Fruit fly (Drosophila melanogaster) whole organism, prepupa: ENCODE results near the gene CG33107.

Source experiments
- CG10631 ChIP-seq: fragments of 200-800 bp; sonication (Bioruptor generic); optimal IDR thresholded peaks from 2 replicates; lab custom pipeline; 2016; ENCODE audit warnings: missing biosample characterization, missing genetic modification characterization
- CG11294 ChIP-seq: fragments of 200-800 bp; sonication (Bioruptor generic); IDR thresholded peaks from 2 replicates; pipeline ENCODE4 v1.3.6; 2022; ENCODE audit warnings: missing biosample characterization, missing genetic modification characterization
- CG11762 ChIP-seq: fragments of 200-800 bp; sonication (Bioruptor generic); optimal IDR thresholded peaks from 3 replicates; lab custom pipeline; 2016; ENCODE audit warnings: missing biosample characterization, missing genetic modification characterization; ENCODE audit not compliant: insufficient read depth
- CG16779 ChIP-seq: fragments of 200-800 bp; sonication (Bioruptor generic); optimal IDR thresholded peaks from 3 replicates; lab custom pipeline; 2017; ENCODE audit warnings: missing biosample characterization, mild to moderate bottlenecking, missing genetic modification characterization
- CG32006 ChIP-seq: fragments of 200-800 bp; sonication (Bioruptor generic); optimal IDR thresholded peaks from 3 replicates; lab custom pipeline; 2017; ENCODE audit warnings: missing biosample characterization, mild to moderate bottlenecking, missing genetic modification characterization
- CG34406 ChIP-seq: fragments of 200-800 bp; sonication (Bioruptor generic); optimal IDR thresholded peaks from 3 replicates; lab custom pipeline; 2016; ENCODE audit warnings: missing biosample characterization, missing genetic modification characterization
- CG3919 ChIP-seq: fragments of 200-800 bp; sonication (Bioruptor generic); optimal IDR thresholded peaks from 3 replicates; lab custom pipeline; 2016; ENCODE audit warnings: missing biosample characterization, missing genetic modification characterization
- CG6854 ChIP-seq: fragments of 200-800 bp; sonication (Bioruptor generic); optimal IDR thresholded peaks from 2 replicates; lab custom pipeline; 2017; ENCODE audit warnings: missing biosample characterization, mild to moderate bottlenecking, missing genetic modification characterization
- CG8119 ChIP-seq: fragments of 200-800 bp; sonication (Bioruptor generic); IDR thresholded peaks from 3 replicates; pipeline ENCODE4 v1.3.6; 2022; ENCODE audit warnings: missing biosample characterization, missing genetic modification characterization
- Eip75B ChIP-seq: fragments of 200-800 bp; sonication (Bioruptor generic); optimal IDR thresholded peaks from 3 replicates; lab custom pipeline; 2016; ENCODE audit warnings: missing biosample characterization, missing genetic modification characterization
- Eip78C ChIP-seq: fragments of 200-800 bp; sonication (Bioruptor generic); peaks from one replicate; lab custom pipeline; 2016; ENCODE audit warnings: missing biosample characterization, missing genetic modification characterization
- Ets96B ChIP-seq: fragments of 200-800 bp; optimal IDR thresholded peaks from 2 replicates; lab custom pipeline; 2019; ENCODE audit warnings: missing biosample characterization, mild to moderate bottlenecking, missing genetic modification characterization, moderate library complexity
- Gug ChIP-seq: fragments of 200-800 bp; sonication (Bioruptor generic); IDR thresholded peaks from 2 replicates; pipeline ENCODE4 v1.3.6; 2022; ENCODE audit warnings: missing biosample characterization, missing genetic modification characterization
- Hr39 ChIP-seq: fragments of 200-800 bp; sonication (Bioruptor generic); optimal IDR thresholded peaks from 2 replicates; lab custom pipeline; 2016; ENCODE audit warnings: missing biosample characterization, missing genetic modification characterization
- Hr4 ChIP-seq: fragments of 200-800 bp; sonication (Bioruptor generic); optimal IDR thresholded peaks from 3 replicates; lab custom pipeline; 2016; ENCODE audit warnings: missing biosample characterization, missing genetic modification characterization
- Lpt ChIP-seq: fragments of 200-800 bp; sonication (Bioruptor generic); optimal IDR thresholded peaks from 3 replicates; lab custom pipeline; 2016; ENCODE audit warnings: missing biosample characterization, missing genetic modification characterization
- Met ChIP-seq: fragments of 200-800 bp; sonication (Bioruptor generic); optimal IDR thresholded peaks from 3 replicates; lab custom pipeline; 2016; ENCODE audit warnings: missing biosample characterization, missing genetic modification characterization
- OdsH ChIP-seq: fragments of 200-800 bp; sonication (Bioruptor generic); optimal IDR thresholded peaks from 3 replicates; lab custom pipeline; 2016; ENCODE audit warnings: missing biosample characterization, missing genetic modification characterization
- Smox ChIP-seq: fragments of 200-800 bp; sonication (Bioruptor generic); optimal IDR thresholded peaks from 3 replicates; lab custom pipeline; 2016; ENCODE audit warnings: missing biosample characterization, missing genetic modification characterization
- Sox102F ChIP-seq: fragments of 200-800 bp; sonication (Bioruptor generic); optimal IDR thresholded peaks from 2 replicates; lab custom pipeline; 2016; ENCODE audit warnings: missing biosample characterization, mild to moderate bottlenecking, missing genetic modification characterization
- Sox14 ChIP-seq: fragments of 200-800 bp; sonication (Bioruptor generic); optimal IDR thresholded peaks from 3 replicates; lab custom pipeline; 2016; ENCODE audit warnings: missing biosample characterization, missing genetic modification characterization
- Sox15 ChIP-seq: fragments of 200-800 bp; sonication (Bioruptor generic); optimal IDR thresholded peaks from 3 replicates; lab custom pipeline; 2016; ENCODE audit warnings: missing biosample characterization, missing genetic modification characterization
- achi ChIP-seq: fragments of 200-800 bp; sonication (Bioruptor generic); optimal IDR thresholded peaks from 3 replicates; lab custom pipeline; 2016; ENCODE audit warnings: missing biosample characterization, missing genetic modification characterization
- acj6 ChIP-seq: fragments of 200-800 bp; sonication (Bioruptor generic); optimal IDR thresholded peaks from 3 replicates; lab custom pipeline; 2016; ENCODE audit warnings: missing biosample characterization, missing genetic modification characterization
- dsx ChIP-seq: fragments of 200-800 bp; optimal IDR thresholded peaks from 3 replicates; lab custom pipeline; 2019; ENCODE audit warnings: missing biosample characterization, mild to moderate bottlenecking, missing genetic modification characterization, moderate library complexity; ENCODE audit not compliant: poor library complexity, severe bottlenecking
- eg ChIP-seq: fragments of 200-800 bp; sonication (Bioruptor generic); IDR thresholded peaks from 3 replicates; pipeline ENCODE4 v1.3.6; 2022; ENCODE audit warnings: missing biosample characterization, missing genetic modification characterization
- esn ChIP-seq: fragments of 200-800 bp; sonication (Bioruptor generic); optimal IDR thresholded peaks from 2 replicates; lab custom pipeline; 2016; ENCODE audit warnings: missing biosample characterization, mild to moderate bottlenecking, missing genetic modification characterization, moderate library complexity
- fd59A ChIP-seq: fragments of 200-800 bp; sonication (Bioruptor generic); optimal IDR thresholded peaks from 2 replicates; lab custom pipeline; 2017; ENCODE audit warnings: missing biosample characterization, mild to moderate bottlenecking, missing genetic modification characterization, missing genetic modification reagents
- fkh ChIP-seq: fragments of 200-800 bp; sonication (Bioruptor generic); optimal IDR thresholded peaks from 3 replicates; lab custom pipeline; 2017; ENCODE audit warnings: missing biosample characterization, mild to moderate bottlenecking, missing genetic modification characterization, moderate library complexity
- net ChIP-seq: fragments of 200-800 bp; sonication (Bioruptor generic); optimal IDR thresholded peaks from 3 replicates; lab custom pipeline; 2016; ENCODE audit warnings: missing biosample characterization, missing genetic modification characterization
- pdm3 ChIP-seq: fragments of 200-800 bp; sonication (Bioruptor generic); optimal IDR thresholded peaks from 3 replicates; lab custom pipeline; 2016; ENCODE audit warnings: missing biosample characterization, missing genetic modification characterization
- ss ChIP-seq, 2 experiments: fragments of 200-800 bp; sonication (Bioruptor generic); optimal IDR thresholded peaks; 2 replicates in 1 of 2; 3 replicates in 1 of 2; lab custom pipeline; 2017 to 2018; ENCODE audit warnings: mild to moderate bottlenecking in 2 of 2, missing biosample characterization in 2 of 2, missing genetic modification characterization in 2 of 2, moderate library complexity in 1 of 2
- svp ChIP-seq: fragments of 200-800 bp; sonication (Bioruptor generic); peaks from one replicate; lab custom pipeline; 2016; ENCODE audit warnings: missing biosample characterization, missing genetic modification characterization
- topi ChIP-seq: fragments of 200-800 bp; sonication (Bioruptor generic); optimal IDR thresholded peaks from 3 replicates; lab custom pipeline; 2016; ENCODE audit warnings: missing biosample characterization, missing genetic modification characterization

Gene CG33107

dm6 chr3R:22558398-22558797 lies 26.1 kb downstream of the CG33107 start:
- TF ChIP-seq fd59A (GFP tag; lab: Kevin White, UChicago) (no peak), CG10631 (GFP tag; lab: Kevin White, UChicago) (no peak), Sox102F (GFP tag; lab: Kevin White, UChicago) (no peak), Gug (GFP tag; lab: Robert Waterston, UW) (no peak), svp (no peak), fkh (GFP tag; lab: Kevin White, UChicago) (peak; percentile 32), dsx (no peak), Eip75B (GFP tag; lab: Kevin White, UChicago) (no peak)
- TF ChIP-seq, all 60 proteins: peak for 1

dm6 chr3R:22557100-22557741 lies 27.3 kb downstream of the CG33107 start:
- TF ChIP-seq svp: no peak

- TF ChIP-seq Eip75B (GFP tag; lab: Kevin White, UChicago) (no peak), CG16779 (tag; lab: Kevin White, UChicago) (no peak), Hr4 (GFP tag; lab: Kevin White, UChicago) (no peak), Eip78C (GFP tag; lab: Kevin White, UChicago) (no peak), svp (no peak), CG10631 (GFP tag; lab: Kevin White, UChicago) (no peak), CG8119 (GFP tag; lab: Robert Waterston, UW) (no peak), ss (GFP tag; optimal IDR thresholded peaks at IDR 0.05; lab: Kevin White, UChicago) (no peak), Smox (GFP tag; lab: Kevin White, UChicago) (no peak), fkh (GFP tag; lab: Kevin White, UChicago) (no peak), Lpt (GFP tag; lab: Kevin White, UChicago) (no peak), topi (GFP tag; lab: Kevin White, UChicago) (no peak), Hr39 (GFP tag; lab: Kevin White, UChicago) (no peak)
- TF ChIP-seq, all 60 proteins: peak for 0
Observed at dm6 chr3R:22552686-22553085, 31.8 kb downstream of the CG33107 start.

dm6 chr3R:22550306-22550812 lies 34.2 kb downstream of the CG33107 start, which contains the start of gene bond:
Gene bond, plus strand, starts transcription at chr3R:22550680.
- TF ChIP-seq CG34406 (GFP tag; lab: Kevin White, UChicago) (no peak), Ets96B (tag; lab: Kevin White, UChicago) (no peak), CG11294 (GFP tag; lab: Robert Waterston, UW) (no peak), net (GFP tag; lab: Kevin White, UChicago) (no peak), fkh (GFP tag; lab: Kevin White, UChicago) (peak; percentile 12), CG11762 (GFP tag; lab: Kevin White, UChicago) (no peak), Eip78C (GFP tag; lab: Kevin White, UChicago) (peak; percentile 44), CG6854 (GFP tag; lab: Kevin White, UChicago) (no peak)
- TF ChIP-seq, all 60 proteins: peak for 2

- TF ChIP-seq eg (GFP tag; lab: Robert Waterston, UW) (peak; percentile 32; the same call in 1 of the 3 replicates), esn (GFP tag; lab: Kevin White, UChicago) (peak; percentile 43), achi (no peak), Sox15 (GFP tag; lab: Kevin White, UChicago) (no peak), CG3919 (GFP tag; lab: Kevin White, UChicago) (peak; percentile 36), Eip78C (GFP tag; lab: Kevin White, UChicago) (peak; percentile 82), Hr4 (GFP tag; lab: Kevin White, UChicago) (peak; percentile 9), ss (GFP tag; optimal IDR thresholded peaks at IDR 0.05; lab: Kevin White, UChicago) (peak in 1 of 2 experiments; percentile 36), CG32006 (no peak), dsx (peak; percentile 100), Sox14 (GFP tag; lab: Kevin White, UChicago) (peak; percentile 50), OdsH (no peak), topi (GFP tag; lab: Kevin White, UChicago) (peak; percentile 21), svp (peak; percentile 51), acj6 (GFP tag; lab: Kevin White, UChicago) (no peak), Met (peak; percentile 11), net (GFP tag; lab: Kevin White, UChicago) (peak; percentile 39), fkh (GFP tag; lab: Kevin White, UChicago) (peak; percentile 13), pdm3 (GFP tag; lab: Kevin White, UChicago) (peak; percentile 1), Eip75B (GFP tag; lab: Kevin White, UChicago) (peak; percentile 1)
Observed at dm6 chr3R:22547585-22548022, 36.9 kb downstream of the CG33107 start, which contains the start of gene AdipoR. Gene AdipoR, minus strand, starts transcription at chr3R:22547846.
